3 worm cellular contexts compared by ENCODE assay signal in genomic region chrII:67663-68062, ce11.
TF ChIP-seq lines count a peak whose summit lies in the region.

No protein-coding gene starts in this region.

TF ChIP-seq in whole organism, L2 larva, 48 proteins besides CTCF, POLR2A, EP300 and RAD21:
- TF ChIP-seq F13H6.1 (tag; optimal IDR thresholded peaks at IDR 0.05; lab: Kevin White, UChicago) (no peak), fos-1 (tag; optimal IDR thresholded peaks at IDR 0.05; lab: Kevin White, UChicago) (peak; percentile 91)

TF ChIP-seq in whole organism, L3 larva, 47 proteins besides CTCF, POLR2A, EP300 and RAD21:
- no peak for TF ChIP-seq R02D3.7 (tag; optimal IDR thresholded peaks at IDR 0.05; lab: Kevin White, UChicago)
- TF ChIP-seq pqm-1 (tag; optimal IDR thresholded peaks at IDR 0.05; lab: Kevin White, UChicago): peak; percentile 27
- peak; percentile 41 for TF ChIP-seq elt-2 (tag; optimal IDR thresholded peaks at IDR 0.05; lab: Kevin White, UChicago)
- no peak for TF ChIP-seq nhr-23 (tag; optimal IDR thresholded peaks at IDR 0.05; lab: Kevin White, UChicago)

TF ChIP-seq in whole organism, L4 larva, 104 proteins besides CTCF, POLR2A, EP300 and RAD21:
- TF ChIP-seq pha-4 (GFP tag; IDR thresholded peaks at IDR 0.05; lab: Robert Waterston, UW) (no peak), pha-4 (tag; optimal IDR thresholded peaks at IDR 0.05; lab: Kevin White, UChicago) (no peak), fos-1 (tag; optimal IDR thresholded peaks at IDR 0.05; lab: Kevin White, UChicago) (no peak), nhr-28 (tag; optimal IDR thresholded peaks at IDR 0.05; lab: Kevin White, UChicago) (peak; percentile 65), unc-62 (GFP tag; optimal IDR thresholded peaks at IDR 0.05 in 1 of 2; lab: Kevin White, UChicago) (peak in 1 of 2 experiments; percentile 86), unc-62 (tag; optimal IDR thresholded peaks at IDR 0.05; lab: Kevin White, UChicago) (no peak), pqm-1 (tag; optimal IDR thresholded peaks at IDR 0.05; lab: Kevin White, UChicago) (peak; percentile 79), mxl-2 (GFP tag; conservative IDR thresholded peaks at IDR 0.05; lab: Robert Waterston, UW) (no peak)

Comparison
In these comparisons a context has a peak if more than half of its experiments do, and no peak if none do; other contexts are left out.
1. Of the 23 proteins assayed by ChIP-seq in both whole organism, L4 larva and whole organism, L2 larva: peak only in whole organism, L4 larva: none; only in whole organism, L2 larva: fos-1; in both: none; in neither: 21; mixed calls (peak in some experiments, not most) for 1.